Worm (Caenorhabditis elegans): ENCODE measurements around the gene dcs-1.

ce11 chrV:20087635-20088034 is 2.9 kb downstream of the dcs-1 start, which contains the start of gene fre-1:
- no peak for TF ChIP-seq mdl-1 (tag; optimal IDR thresholded peaks at IDR 0.05)
- no peak for TF ChIP-seq pha-4 (tag; optimal IDR thresholded peaks at IDR 0.05)
- TF ChIP-seq snpc-4 (tag; optimal IDR thresholded peaks at IDR 0.05), result no peak
- no peak for TF ChIP-seq lin-39 (tag; optimal IDR thresholded peaks at IDR 0.05)
